Fruit fly (Drosophila melanogaster): ENCODE results near the gene CG3529.

DNA sequence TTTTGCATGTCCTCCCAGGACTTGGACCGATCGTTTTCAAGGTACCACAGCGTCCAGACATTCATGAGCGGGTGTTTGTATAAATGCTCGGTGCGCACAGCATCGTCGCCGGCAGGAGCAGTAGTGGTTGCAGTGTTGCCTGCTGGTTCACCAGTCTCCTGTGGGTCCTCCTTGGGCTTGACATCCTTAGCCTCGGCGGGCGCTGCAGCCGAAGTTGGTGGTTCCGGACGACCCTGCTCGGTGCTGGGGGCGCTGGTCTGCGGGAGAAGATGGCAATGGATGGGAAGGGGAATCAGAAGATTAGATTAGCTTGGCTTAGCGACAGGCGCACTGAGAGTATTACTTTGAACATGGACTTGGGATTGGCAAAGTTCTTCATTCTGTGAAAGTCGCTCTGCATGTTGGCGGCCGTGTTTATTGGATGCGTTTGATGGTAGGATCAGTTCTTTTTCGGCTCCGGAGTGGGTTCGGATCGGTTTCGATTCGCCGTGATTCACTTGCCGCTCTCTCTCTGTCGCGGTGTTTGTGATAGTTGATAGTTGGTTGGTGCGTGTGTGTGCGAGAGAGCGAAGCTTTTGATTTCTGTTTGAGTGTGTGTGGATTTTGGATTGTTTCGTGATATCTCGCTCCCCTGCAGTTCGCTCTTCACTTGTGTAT is 45.8 kb upstream of the CG3529 start:
- TF ChIP-seq CG8478 (optimal IDR thresholded peaks at IDR 0.05) = no peak
- no peak for TF ChIP-seq CTCF (optimal IDR thresholded peaks at IDR 0.05)

Data from S2 (cell line).